Worm (Caenorhabditis elegans) whole organism, L3 larva: ENCODE results near the gene dot-1.3.

ENCODE experiments used
- R02D3.7 ChIP-seq: fragments of 150-350 bp; optimal IDR thresholded peaks from 2 replicates; lab custom pipeline; 2014; ENCODE audit warnings: missing biosample characterization, missing genetic modification characterization
- ZK546.5 ChIP-seq: sonication (generic microtip); optimal IDR thresholded peaks from 2 replicates; lab custom pipeline; 2017; ENCODE audit warnings: missing biosample characterization, missing genetic modification characterization
- ceh-16 ChIP-seq: sonication (generic microtip); optimal IDR thresholded peaks from 2 replicates; lab custom pipeline; 2017; ENCODE audit warnings: missing biosample characterization, missing genetic modification characterization
- ceh-28 ChIP-seq: fragments of 150-350 bp; optimal IDR thresholded peaks from 2 replicates; lab custom pipeline; 2014; ENCODE audit warnings: missing biosample characterization, missing genetic modification reagents, missing genetic modification characterization
- ceh-9 ChIP-seq: sonication (generic microtip); optimal IDR thresholded peaks from 2 replicates; lab custom pipeline; 2018; ENCODE audit warnings: missing biosample characterization, missing genetic modification characterization
- egl-27 ChIP-seq: sonication (generic microtip); optimal IDR thresholded peaks from 4 replicates; lab custom pipeline; 2017; ENCODE audit warnings: missing biosample characterization, missing genetic modification reagents, missing genetic modification characterization
- egl-5 ChIP-seq: fragments of 150-350 bp; optimal IDR thresholded peaks from 2 replicates; lab custom pipeline; 2017; ENCODE audit warnings: missing biosample characterization, missing genetic modification reagents, missing genetic modification characterization, inconsistent platforms
- elt-1 ChIP-seq: fragments of 150-350 bp; optimal IDR thresholded peaks from 2 replicates; lab custom pipeline; 2014; ENCODE audit warnings: missing biosample characterization, missing genetic modification characterization
- elt-2 ChIP-seq: sonication (generic microtip); optimal IDR thresholded peaks from 2 replicates; lab custom pipeline; 2016; ENCODE audit warnings: missing genetic modification reagents, mild to moderate bottlenecking, missing genetic modification characterization, missing compliant biosample characterization
- elt-3 ChIP-seq, 3 experiments: fragments of 150-350 bp in 1 of 3; sonication (generic microtip) in 2 of 3; optimal IDR thresholded peaks; 2 replicates in 2 of 3; 4 replicates in 1 of 3; lab custom pipeline; 2014 to 2017; ENCODE audit warnings: missing biosample characterization in 3 of 3, missing genetic modification characterization in 3 of 3
- fkh-10 ChIP-seq: sonication (generic microtip); optimal IDR thresholded peaks from 2 replicates; lab custom pipeline; 2017; ENCODE audit warnings: missing biosample characterization, missing genetic modification reagents, missing genetic modification characterization
- fos-1 ChIP-seq: fragments of 150-350 bp; optimal IDR thresholded peaks from 2 replicates; lab custom pipeline; 2014; ENCODE audit warnings: missing biosample characterization, missing genetic modification characterization
- jun-1 ChIP-seq: fragments of 150-350 bp; optimal IDR thresholded peaks from 2 replicates; lab custom pipeline; 2014; ENCODE audit warnings: missing biosample characterization, missing genetic modification reagents, missing genetic modification characterization
- lin-15B ChIP-seq: fragments of 150-350 bp; optimal IDR thresholded peaks from 2 replicates; lab custom pipeline; 2014; ENCODE audit warnings: missing biosample characterization, missing genetic modification characterization
- lin-39 ChIP-seq: fragments of 150-350 bp; optimal IDR thresholded peaks from 2 replicates; lab custom pipeline; 2018; ENCODE audit warnings: missing biosample characterization, missing genetic modification reagents, missing genetic modification characterization
- lsy-12 ChIP-seq: sonication (generic microtip); optimal IDR thresholded peaks from 2 replicates; lab custom pipeline; 2016; ENCODE audit warnings: mild to moderate bottlenecking, missing genetic modification characterization, missing compliant biosample characterization
- mml-1 ChIP-seq: fragments of 150-350 bp; sonication (generic microtip); optimal IDR thresholded peaks from 3 replicates; lab custom pipeline; 2014; ENCODE audit warnings: missing biosample characterization, missing genetic modification characterization
- nfya-1 ChIP-seq: sonication (generic microtip); optimal IDR thresholded peaks from 2 replicates; lab custom pipeline; 2017; ENCODE audit warnings: missing genetic modification characterization, mild to moderate bottlenecking, missing compliant biosample characterization, antibody characterized with exemption, moderate library complexity; ENCODE audit not compliant: insufficient read depth
- nhr-11 ChIP-seq: fragments of 150-350 bp; optimal IDR thresholded peaks from 2 replicates; lab custom pipeline; 2014; ENCODE audit warnings: missing biosample characterization, missing genetic modification characterization
- nhr-23 ChIP-seq: fragments of 150-350 bp; optimal IDR thresholded peaks from 2 replicates; lab custom pipeline; 2014; ENCODE audit warnings: missing biosample characterization, missing genetic modification reagents, missing genetic modification characterization
- nhr-28 ChIP-seq: fragments of 150-350 bp; optimal IDR thresholded peaks from 2 replicates; lab custom pipeline; 2014; ENCODE audit warnings: missing biosample characterization, missing genetic modification characterization
- nhr-43 ChIP-seq: sonication (generic microtip); optimal IDR thresholded peaks from 2 replicates; lab custom pipeline; 2016; ENCODE audit warnings: mild to moderate bottlenecking, missing genetic modification characterization, missing compliant biosample characterization; ENCODE audit not compliant: poor library complexity, severe bottlenecking
- nhr-67 ChIP-seq: fragments of 150-350 bp; optimal IDR thresholded peaks from 2 replicates; lab custom pipeline; 2014; ENCODE audit warnings: missing biosample characterization, missing genetic modification characterization
- nhr-77 ChIP-seq: fragments of 150-350 bp; optimal IDR thresholded peaks from 2 replicates; lab custom pipeline; 2014; ENCODE audit warnings: missing biosample characterization, missing genetic modification characterization
- pqm-1 ChIP-seq: fragments of 150-350 bp; optimal IDR thresholded peaks from 2 replicates; lab custom pipeline; 2017; ENCODE audit warnings: missing biosample characterization, missing genetic modification characterization, inconsistent platforms
- skn-1 ChIP-seq: fragments of 150-350 bp; optimal IDR thresholded peaks from 2 replicates; lab custom pipeline; 2014; ENCODE audit warnings: missing biosample characterization, missing genetic modification characterization
- snpc-4 ChIP-seq: fragments of 150-350 bp; optimal IDR thresholded peaks from 2 replicates; lab custom pipeline; 2014; ENCODE audit warnings: missing biosample characterization, missing genetic modification characterization
- tbx-2 ChIP-seq: sonication (generic microtip); optimal IDR thresholded peaks from 2 replicates; lab custom pipeline; 2016; ENCODE audit warnings: mild to moderate bottlenecking, missing genetic modification characterization, missing compliant biosample characterization
- unc-39 ChIP-seq: sonication (generic microtip); optimal IDR thresholded peaks from 4 replicates; lab custom pipeline; 2017; ENCODE audit warnings: missing biosample characterization, missing genetic modification characterization
- zag-1 ChIP-seq: fragments of 150-350 bp; optimal IDR thresholded peaks from 2 replicates; lab custom pipeline; 2014; ENCODE audit warnings: missing biosample characterization, missing genetic modification characterization
- ztf-11 ChIP-seq: fragments of 150-350 bp; optimal IDR thresholded peaks from 2 replicates; lab custom pipeline; 2014; ENCODE audit warnings: missing biosample characterization, missing genetic modification characterization
- ztf-4 ChIP-seq: fragments of 150-350 bp; optimal IDR thresholded peaks from 2 replicates; lab custom pipeline; 2014; ENCODE audit warnings: missing biosample characterization, missing genetic modification characterization

The dot-1.3 gene

ce11 chrX:12296392-12296791 lies 6.3 kb downstream of the dot-1.3 start, which contains the start of gene W06D11.2:
Gene W06D11.2 (minus strand): TSS chrX:12296730.
- TF ChIP-seq nhr-11 (tag; lab: Kevin White, UChicago) (no peak), egl-27 (tag; lab: Kevin White, UChicago) (no peak), nhr-23 (no peak), nhr-77 (tag; lab: Kevin White, UChicago) (no peak), zag-1 (tag; lab: Kevin White, UChicago) (no peak)

DNA sequence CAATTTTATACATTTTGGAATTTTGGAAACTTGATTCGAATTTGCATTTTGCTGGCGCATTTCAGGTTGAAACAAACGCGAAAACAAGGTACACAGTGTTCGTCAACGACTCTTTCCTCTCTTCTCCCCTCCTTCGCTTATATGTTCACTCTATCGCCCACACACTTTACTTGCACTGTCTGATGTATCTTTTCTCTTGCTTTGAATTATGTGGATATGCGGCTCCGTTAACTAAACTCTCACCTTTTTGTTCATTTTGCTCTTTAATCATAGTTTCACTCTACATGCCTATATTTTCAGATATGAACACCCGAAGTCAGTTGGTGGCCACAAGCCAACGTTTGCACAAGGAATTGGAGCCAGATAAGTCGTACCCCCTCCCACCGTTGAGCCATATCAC lies 8.4 kb downstream of the dot-1.3 start, which contains the start of gene W06D11.1:
W06D11.1 (plus strand) TSS at position 301 of the 400 bp plus-strand sequence.
- TF ChIP-seq ceh-9 (tag; lab: Kevin White, UChicago) (no peak), ceh-28 (tag; lab: Kevin White, UChicago) (no peak), nhr-28 (no peak), ztf-11 (no peak), ztf-4 (tag; lab: Kevin White, UChicago) (no peak)

DNA sequence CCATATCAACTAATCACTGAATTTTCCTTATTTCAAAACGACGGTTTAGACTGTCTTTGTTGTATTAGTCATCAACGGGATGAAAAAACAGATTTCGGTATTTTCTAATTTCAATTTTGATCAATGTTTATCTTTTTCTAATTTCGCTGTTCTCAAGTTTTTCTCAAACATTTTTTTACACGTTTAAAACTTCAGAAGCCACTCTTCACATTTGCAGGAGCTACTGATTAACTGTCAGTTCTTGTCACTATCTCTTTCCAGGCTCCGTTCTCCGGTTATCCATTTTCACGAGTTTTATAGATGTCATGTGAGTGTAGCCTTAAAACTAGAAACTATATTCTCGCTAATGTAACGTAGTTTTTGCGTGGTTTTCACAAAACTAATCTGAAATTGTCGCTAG lies 12.1 kb downstream of the dot-1.3 start, which contains the start of gene C04B4.4:
C04B4.4 (plus strand) TSS at position 301 of the 400 bp plus-strand sequence.
- TF ChIP-seq lin-15B (tag; lab: Kevin White, UChicago) (no peak), fkh-10 (GFP tag; lab: Kevin White, UChicago) (no peak), jun-1 (tag; lab: Kevin White, UChicago) (no peak), elt-1 (tag; lab: Kevin White, UChicago) (no peak), elt-2 (tag; lab: Kevin White, UChicago) (no peak), R02D3.7 (no peak), ztf-4 (tag; lab: Kevin White, UChicago) (no peak), lin-39 (no peak)
- TF ChIP-seq, all 47 proteins: peak for 0

DNA sequence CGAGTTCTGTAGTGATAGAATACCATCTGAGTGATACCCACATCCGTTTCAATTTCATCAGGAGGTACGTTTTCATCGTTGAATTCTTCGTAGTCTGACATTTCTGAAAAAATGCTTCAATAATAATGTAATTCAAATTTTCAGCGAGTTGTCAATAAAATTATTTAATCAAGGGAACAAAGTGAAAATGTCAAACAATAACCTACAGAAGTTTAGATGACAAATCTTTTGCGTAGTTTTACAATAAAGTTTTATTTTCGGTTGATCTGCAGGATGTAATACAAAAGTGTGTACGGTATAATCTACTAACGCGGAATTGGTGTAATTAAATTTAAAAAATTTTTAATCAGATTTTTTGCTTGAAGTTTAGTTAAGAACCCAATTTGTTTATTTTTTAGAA lies 14.4 kb downstream of the dot-1.3 start, which contains the start of gene C04B4.5:
C04B4.5 (minus strand) TSS at position 101 of the 400 bp plus-strand sequence.
- TF ChIP-seq pqm-1 (tag; lab: Kevin White, UChicago) = no peak

DNA sequence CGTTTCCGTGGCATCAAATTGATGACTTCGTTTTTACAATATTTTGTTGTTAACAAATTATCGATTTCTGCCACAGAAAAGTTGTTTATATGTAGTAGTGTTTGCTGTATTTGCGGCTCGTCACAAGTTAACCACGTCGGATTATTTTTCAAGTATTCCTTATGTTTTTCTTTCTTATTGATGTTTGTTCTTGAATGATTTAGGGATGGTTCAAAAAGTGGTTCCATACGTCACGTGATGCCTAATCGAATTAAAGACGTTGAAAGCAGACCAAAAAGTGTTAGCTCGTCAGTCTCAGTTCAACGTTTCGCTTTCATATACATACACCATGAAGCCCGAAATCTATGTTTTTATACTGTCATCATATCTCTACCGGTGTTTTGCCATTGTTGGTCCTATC lies 17.2 kb downstream of the dot-1.3 start, which contains the start of gene lips-2:
lips-2 (plus strand) TSS at position 301 of the 400 bp plus-strand sequence.
- no peak for TF ChIP-seq nhr-67 (tag; lab: Kevin White, UChicago)
- no peak for TF ChIP-seq fkh-10 (GFP tag; lab: Kevin White, UChicago)
- no peak for TF ChIP-seq tbx-2 (tag; lab: Kevin White, UChicago)
- TF ChIP-seq elt-1 (tag; lab: Kevin White, UChicago) = no peak
- no peak for TF ChIP-seq fos-1 (tag; lab: Kevin White, UChicago)
- no peak for TF ChIP-seq nfya-1 (tag; lab: Kevin White, UChicago)
- no peak for TF ChIP-seq unc-39 (tag; lab: Kevin White, UChicago)
- TF ChIP-seq nhr-77 (tag; lab: Kevin White, UChicago) = no peak
- no peak for TF ChIP-seq skn-1 (tag; lab: Kevin White, UChicago)
- TF ChIP-seq ztf-4 (tag; lab: Kevin White, UChicago) = no peak
- no peak for TF ChIP-seq R02D3.7
- no peak for TF ChIP-seq elt-3 (tag; optimal IDR thresholded peaks at IDR 0.05; lab: Kevin White, UChicago)
- TF ChIP-seq lin-39 = no peak
- no peak for TF ChIP-seq lsy-12 (tag; lab: Kevin White, UChicago)
- no peak for TF ChIP-seq ceh-16

DNA sequence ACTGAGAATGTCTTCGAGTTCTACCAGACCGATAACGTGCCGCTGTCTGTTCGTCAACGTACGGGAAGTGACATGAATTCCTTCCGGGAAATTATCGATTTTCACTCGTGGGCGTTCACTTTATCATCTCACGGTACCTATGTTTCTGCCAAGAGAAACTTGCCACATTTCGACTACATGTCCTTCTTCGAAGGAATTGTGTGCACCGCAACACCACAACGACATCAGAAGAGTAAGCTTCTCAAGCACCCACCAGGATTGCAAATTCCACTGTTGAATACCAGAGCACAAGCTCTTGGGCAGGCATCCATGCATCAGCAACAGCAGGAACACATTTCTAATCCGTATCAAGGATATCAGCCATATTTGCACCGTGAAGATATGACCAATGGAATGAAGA lies 18.5 kb downstream of the dot-1.3 start:
- TF ChIP-seq ZK546.5 (tag; lab: Kevin White, UChicago) (no peak), lsy-12 (tag; lab: Kevin White, UChicago) (no peak), R02D3.7 (no peak), nhr-77 (tag; lab: Kevin White, UChicago) (no peak), mml-1 (tag; lab: Kevin White, UChicago) (no peak), snpc-4 (tag; lab: Kevin White, UChicago) (no peak), unc-39 (tag; lab: Kevin White, UChicago) (no peak), nhr-43 (no peak), ceh-28 (tag; lab: Kevin White, UChicago) (no peak), egl-5 (tag; lab: Kevin White, UChicago) (no peak), lin-39 (no peak)
